Fruit fly (Drosophila melanogaster) S2 (cell line): ENCODE measurements around the gene CG4783.

Experiments
- CG8478 ChIP-seq: fragments of >200 bp; optimal IDR thresholded peaks from 2 replicates; lab custom pipeline; 2018
- CTCF ChIP-seq, 2 experiments: fragments of >200 bp; optimal IDR thresholded peaks; 2 replicates each; lab custom pipeline; 2018

DNA sequence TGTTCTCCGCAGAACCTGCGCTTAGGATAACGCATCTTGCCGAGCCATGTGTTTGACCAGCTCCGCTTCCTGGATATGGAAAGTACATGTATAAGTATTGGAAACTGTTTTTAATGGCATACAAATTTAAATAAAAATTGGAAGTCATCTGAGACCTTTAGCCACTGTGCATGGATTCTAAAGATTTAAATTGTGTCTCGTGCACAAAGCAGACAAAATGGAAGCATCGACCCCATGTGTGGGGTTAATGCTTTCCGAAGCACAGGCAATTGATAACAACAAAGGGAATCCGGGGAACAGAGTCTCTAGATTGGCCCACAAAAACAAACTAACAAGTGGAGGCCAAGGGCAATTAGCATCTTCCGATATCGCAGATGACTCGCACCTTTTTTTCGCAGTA is 46.5 kb upstream of the CG4783 start:
- TF ChIP-seq CG8478 (lab: Kevin White, UChicago), result no peak
- no peak for TF ChIP-seq CTCF (optimal IDR thresholded peaks at IDR 0.05; lab: Kevin White, UChicago)
